Fruit fly (Drosophila melanogaster): ENCODE results near the gene Sec23.

The Sec23 gene

DNA sequence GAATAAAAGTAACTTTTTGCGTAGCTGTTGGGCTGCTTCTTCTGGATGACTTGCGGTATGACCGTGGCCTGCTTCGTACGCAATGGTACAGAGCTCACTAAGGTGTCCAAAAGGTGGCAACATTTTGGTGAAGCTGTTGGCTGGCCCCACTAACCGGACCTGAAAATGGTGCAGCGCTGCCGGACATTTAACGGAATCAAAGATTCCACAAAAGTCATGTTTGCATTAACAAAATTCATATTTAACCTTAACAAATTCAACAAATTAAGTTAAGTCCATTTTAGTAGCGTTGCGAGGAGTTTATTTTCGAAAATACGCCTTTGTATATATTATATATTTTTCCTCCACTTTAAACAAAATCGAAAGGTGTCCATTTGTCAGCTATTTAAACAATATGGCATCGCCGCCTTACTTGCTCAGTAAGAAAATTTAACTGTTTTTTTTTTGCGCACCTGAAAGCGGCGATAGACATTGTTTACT lies 47.8 kb upstream of the Sec23 start, which contains the start of the genes kra and SecS:
TSS of gene kra (minus strand) at position 93 of the 480 bp plus-strand sequence.
TSS of gene SecS (plus strand) at position 390 of the 480 bp plus-strand sequence.
- TF ChIP-seq dsf (GFP tag; optimal IDR thresholded peaks at IDR 0.05; ENCODE audit: borderline replicate concordance) (peak; percentile 58), rgr (GFP tag; optimal IDR thresholded peaks at IDR 0.05) (peak; percentile 69), dl (GFP tag; optimal IDR thresholded peaks at IDR 0.05; ENCODE audit: insufficient read depth in 1 of 2, partially characterized antibody in 2 of 2) (no peak), psq (GFP tag; optimal IDR thresholded peaks at IDR 0.05) (no peak), foxo (GFP tag; optimal IDR thresholded peaks at IDR 0.05) (peak in 1 of 2 experiments; percentile 77), lola (GFP tag; optimal IDR thresholded peaks at IDR 0.05) (no peak), Mio (GFP tag; optimal IDR thresholded peaks at IDR 0.05) (no peak), GATAd (GFP tag; optimal IDR thresholded peaks at IDR 0.05) (no peak), jim (GFP tag; optimal IDR thresholded peaks at IDR 0.05) (no peak), Myc (optimal IDR thresholded peaks at IDR 0.05) (no peak), OdsH (GFP tag; optimal IDR thresholded peaks at IDR 0.05) (peak; percentile 56), Hr78 (GFP tag; optimal IDR thresholded peaks at IDR 0.05) (no peak), CG32264 (GFP tag; optimal IDR thresholded peaks at IDR 0.05) (no peak), Dif (GFP tag; optimal IDR thresholded peaks at IDR 0.05; ENCODE audit: partially characterized antibody) (peak; percentile 33), usp (GFP tag; optimal IDR thresholded peaks at IDR 0.05) (no peak), fru (GFP tag; optimal IDR thresholded peaks at IDR 0.05) (peak; percentile 69), Abd-B (GFP tag; optimal IDR thresholded peaks at IDR 0.05) (no peak), h (GFP tag; optimal IDR thresholded peaks at IDR 0.05) (peak; percentile 60), sage (GFP tag; optimal IDR thresholded peaks at IDR 0.05) (no peak), dmrt93B (GFP tag; optimal IDR thresholded peaks at IDR 0.05) (no peak), CG9705 (GFP tag; optimal IDR thresholded peaks at IDR 0.05) (peak; percentile 40), Sp1 (GFP tag; optimal IDR thresholded peaks at IDR 0.05) (peak; percentile 64), CrebA (GFP tag; optimal IDR thresholded peaks at IDR 0.05; ENCODE audit: borderline replicate concordance) (no peak), ey (GFP tag; optimal IDR thresholded peaks at IDR 0.05) (peak; percentile 63), tai (GFP tag; optimal IDR thresholded peaks at IDR 0.05) (no peak), N (GFP tag; optimal IDR thresholded peaks at IDR 0.05) (no peak), brk (GFP tag; optimal IDR thresholded peaks at IDR 0.05) (no peak), sv (GFP tag; optimal IDR thresholded peaks at IDR 0.05) (peak; percentile 50), br (GFP tag; optimal IDR thresholded peaks at IDR 0.05) (peak; percentile 72), pan (optimal IDR thresholded peaks at IDR 0.05) (no peak), Hr83 (GFP tag; optimal IDR thresholded peaks at IDR 0.05; ENCODE audit: poor library complexity, severe bottlenecking) (peak; percentile 68), Jra (GFP tag; optimal IDR thresholded peaks at IDR 0.05) (no peak), Dfd (GFP tag; optimal IDR thresholded peaks at IDR 0.05) (no peak), Rel (GFP tag; optimal IDR thresholded peaks at IDR 0.05) (peak; percentile 42), Rel (tag; optimal IDR thresholded peaks at IDR 0.05) (peak; percentile 17), woc (GFP tag; optimal IDR thresholded peaks at IDR 0.05) (peak; percentile 46), Hnf4 (GFP tag; optimal IDR thresholded peaks at IDR 0.05) (peak; percentile 71), Vsx2 (GFP tag; optimal IDR thresholded peaks at IDR 0.05; ENCODE audit: partially characterized antibody) (no peak), HLH106 (tag; optimal IDR thresholded peaks at IDR 0.05) (peak; percentile 64)

DNA sequence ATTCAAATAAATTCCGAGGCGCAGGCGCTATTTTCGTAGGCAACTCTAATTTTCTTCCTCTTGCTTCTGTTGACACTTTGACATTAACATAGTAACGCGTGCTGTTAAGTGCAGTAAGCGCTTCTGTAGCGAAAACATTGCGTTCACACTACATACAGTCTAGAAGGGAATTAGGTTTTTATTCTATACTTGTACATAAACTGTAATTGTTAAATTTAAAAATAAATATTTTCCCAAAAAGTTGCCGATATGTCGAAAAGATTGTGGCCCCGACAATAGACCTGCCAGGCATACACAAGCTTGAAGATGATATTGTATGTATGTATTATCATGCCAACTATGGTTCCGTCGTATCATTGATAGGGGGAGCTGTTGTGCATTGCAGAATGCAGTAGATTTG lies 42.4 kb upstream of the Sec23 start, which contains the start of gene asl:
TSS of gene asl (minus strand) at position 67 of the 400 bp plus-strand sequence.
- TF ChIP-seq Rel (GFP tag; optimal IDR thresholded peaks at IDR 0.05): no peak
- TF ChIP-seq Rel (tag; optimal IDR thresholded peaks at IDR 0.05): peak; percentile 45
- no peak for TF ChIP-seq sage (GFP tag; optimal IDR thresholded peaks at IDR 0.05)
- peak; percentile 56 for TF ChIP-seq h (GFP tag; optimal IDR thresholded peaks at IDR 0.05)
- peak; percentile 53 for TF ChIP-seq CG9705 (GFP tag; optimal IDR thresholded peaks at IDR 0.05)
- no peak for TF ChIP-seq GATAd (GFP tag; optimal IDR thresholded peaks at IDR 0.05)
- no peak for TF ChIP-seq rgr (GFP tag; optimal IDR thresholded peaks at IDR 0.05)
- TF ChIP-seq brk (GFP tag; optimal IDR thresholded peaks at IDR 0.05): no peak
- peak; percentile 94 for TF ChIP-seq N (GFP tag; optimal IDR thresholded peaks at IDR 0.05)
- no peak for TF ChIP-seq lola (GFP tag; optimal IDR thresholded peaks at IDR 0.05)
- TF ChIP-seq Sp1 (GFP tag; optimal IDR thresholded peaks at IDR 0.05): peak; percentile 54
- TF ChIP-seq br (GFP tag; optimal IDR thresholded peaks at IDR 0.05): no peak
- no peak for TF ChIP-seq tai (GFP tag; optimal IDR thresholded peaks at IDR 0.05)
- peak; percentile 64 for TF ChIP-seq HLH106 (tag; optimal IDR thresholded peaks at IDR 0.05)
- no peak for TF ChIP-seq Vsx2 (GFP tag; optimal IDR thresholded peaks at IDR 0.05; ENCODE audit: partially characterized antibody)
- TF ChIP-seq jim (GFP tag; optimal IDR thresholded peaks at IDR 0.05): no peak
- TF ChIP-seq Dif (GFP tag; optimal IDR thresholded peaks at IDR 0.05; ENCODE audit: partially characterized antibody): no peak
- peak; percentile 48 for TF ChIP-seq psq (GFP tag; optimal IDR thresholded peaks at IDR 0.05)
- no peak for TF ChIP-seq Myc (optimal IDR thresholded peaks at IDR 0.05)
- no peak for TF ChIP-seq dsf (GFP tag; optimal IDR thresholded peaks at IDR 0.05; ENCODE audit: borderline replicate concordance)
- TF ChIP-seq CG32264 (GFP tag; optimal IDR thresholded peaks at IDR 0.05): peak; percentile 17
- TF ChIP-seq woc (GFP tag; optimal IDR thresholded peaks at IDR 0.05): peak; percentile 42
- peak; percentile 23 for TF ChIP-seq OdsH (GFP tag; optimal IDR thresholded peaks at IDR 0.05)
- TF ChIP-seq Dfd (GFP tag; optimal IDR thresholded peaks at IDR 0.05): no peak
- TF ChIP-seq Jra (GFP tag; optimal IDR thresholded peaks at IDR 0.05): no peak
- no peak for TF ChIP-seq usp (GFP tag; optimal IDR thresholded peaks at IDR 0.05)
- TF ChIP-seq Hr83 (GFP tag; optimal IDR thresholded peaks at IDR 0.05; ENCODE audit: poor library complexity, severe bottlenecking): no peak
- TF ChIP-seq dmrt93B (GFP tag; optimal IDR thresholded peaks at IDR 0.05): no peak
- TF ChIP-seq Abd-B (GFP tag; optimal IDR thresholded peaks at IDR 0.05): no peak
- TF ChIP-seq Mio (GFP tag; optimal IDR thresholded peaks at IDR 0.05): no peak
- peak in 1 of 2 experiments; percentile 62 for TF ChIP-seq foxo (GFP tag; optimal IDR thresholded peaks at IDR 0.05)
- TF ChIP-seq Hnf4 (GFP tag; optimal IDR thresholded peaks at IDR 0.05): no peak
- TF ChIP-seq pan (optimal IDR thresholded peaks at IDR 0.05): no peak
- peak; percentile 100 for TF ChIP-seq fru (GFP tag; optimal IDR thresholded peaks at IDR 0.05)
- TF ChIP-seq CrebA (GFP tag; optimal IDR thresholded peaks at IDR 0.05; ENCODE audit: borderline replicate concordance): no peak
- no peak for TF ChIP-seq dl (GFP tag; optimal IDR thresholded peaks at IDR 0.05; ENCODE audit: insufficient read depth in 1 of 2, partially characterized antibody in 2 of 2)
- TF ChIP-seq ey (GFP tag; optimal IDR thresholded peaks at IDR 0.05): peak; percentile 33
- peak; percentile 29 for TF ChIP-seq sv (GFP tag; optimal IDR thresholded peaks at IDR 0.05)
- TF ChIP-seq Hr78 (GFP tag; optimal IDR thresholded peaks at IDR 0.05): peak; percentile 55

All from whole organism, wandering third instar larva.